Fruit fly (Drosophila melanogaster): ENCODE results near the gene CG33229.

CG33229 gene

DNA sequence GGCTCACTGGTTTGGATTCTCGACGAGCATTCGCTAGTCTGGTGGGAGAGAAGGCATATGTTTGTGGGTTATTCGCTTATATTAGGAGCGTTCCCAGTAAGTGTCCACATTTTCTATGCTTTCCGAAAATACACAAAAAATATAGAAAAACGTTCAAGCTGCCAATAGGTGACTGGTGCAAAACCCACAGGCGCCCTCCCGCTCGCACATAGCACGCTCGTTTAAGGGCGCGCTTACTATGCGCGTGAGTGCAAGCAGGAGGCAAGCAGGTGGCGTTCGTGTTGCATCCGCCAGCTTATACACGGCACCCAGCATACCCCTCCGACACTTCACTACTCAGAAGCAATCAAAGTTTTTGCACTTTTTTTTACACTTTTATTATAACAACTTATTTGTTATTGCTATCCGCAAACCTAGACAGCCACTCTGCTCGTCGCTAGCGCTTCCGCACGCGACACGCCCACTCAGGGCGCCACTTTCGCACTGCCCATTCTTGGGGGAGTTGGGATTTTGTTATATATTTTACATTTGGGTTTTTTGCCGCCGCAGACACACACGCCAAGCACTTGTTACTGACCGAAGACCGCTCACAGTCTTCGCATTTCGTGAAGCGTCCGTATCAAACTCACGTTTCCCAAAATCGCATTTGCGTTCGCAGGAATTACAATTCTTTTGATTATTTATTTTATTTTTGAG, 24.5 kb upstream of the CG33229 start (continued):
- TF ChIP-seq schlank (tag; optimal IDR thresholded peaks at IDR 0.05) (no peak), nmo (GFP tag; optimal IDR thresholded peaks at IDR 0.05) (peak; percentile 61), CG2202 (tag; optimal IDR thresholded peaks at IDR 0.05) (no peak), cato (GFP tag; optimal IDR thresholded peaks at IDR 0.05; ENCODE audit: borderline replicate concordance) (no peak), fd96Cb (tag; optimal IDR thresholded peaks at IDR 0.05) (no peak), CG8089 (GFP tag; optimal IDR thresholded peaks at IDR 0.05) (no peak), CG1233 (GFP tag; optimal IDR thresholded peaks at IDR 0.05) (no peak), Ets65A (GFP tag) (peak; percentile 52), CG18262 (tag; optimal IDR thresholded peaks at IDR 0.05) (no peak), Oaz (GFP tag; IDR thresholded peaks at IDR 0.05) (no peak), en (GFP tag; optimal IDR thresholded peaks at IDR 0.05) (no peak), BEAF-32 (GFP tag; optimal IDR thresholded peaks at IDR 0.05) (no peak), CG15479 (GFP tag; optimal IDR thresholded peaks at IDR 0.05) (no peak), dmrt11E (tag; optimal IDR thresholded peaks at IDR 0.05) (no peak), Nf-YA (GFP tag; IDR thresholded peaks at IDR 0.05) (peak; percentile 42; the same call in 1 of the 2 replicates), Ssrp (tag; optimal IDR thresholded peaks at IDR 0.05) (no peak), CG11560 (tag; IDR thresholded peaks at IDR 0.05) (peak; percentile 5; the same call in 2 of the 3 replicates), mirr (GFP tag; optimal IDR thresholded peaks at IDR 0.05) (no peak), z (GFP tag; IDR thresholded peaks at IDR 0.05) (peak; percentile 25; the same call in 1 of the 3 replicates), CG17328 (GFP tag; IDR thresholded peaks at IDR 0.05) (no peak), CG16815 (GFP tag; optimal IDR thresholded peaks at IDR 0.05) (no peak), Trl (optimal IDR thresholded peaks at IDR 0.05) (no peak), Trl (GFP tag; optimal IDR thresholded peaks at IDR 0.05) (peak; percentile 36), gt (GFP tag; IDR thresholded peaks at IDR 0.05) (no peak), Lhr (GFP tag; optimal IDR thresholded peaks at IDR 0.05) (no peak), chinmo (GFP tag; IDR thresholded peaks at IDR 0.05; ENCODE audit: partially characterized antibody) (peak; percentile 96; the same call in 2 of the 4 replicates), tgo (GFP tag; IDR thresholded peaks at IDR 0.05) (peak; percentile 52; the same call in 2 of the 3 replicates), CG31224 (GFP tag; IDR thresholded peaks at IDR 0.05) (peak; percentile 40; the same call in 1 of the 2 replicates), pfk (GFP tag; optimal IDR thresholded peaks at IDR 0.05) (no peak), CG31388 (GFP tag; optimal IDR thresholded peaks at IDR 0.05) (no peak), CG6254 (GFP tag; optimal IDR thresholded peaks at IDR 0.05) (no peak), ac (GFP tag; optimal IDR thresholded peaks at IDR 0.05) (peak; percentile 7), CG6854 (GFP tag; optimal IDR thresholded peaks at IDR 0.05) (no peak), tin (GFP tag; optimal IDR thresholded peaks at IDR 0.05) (peak; percentile 0), sim (GFP tag; IDR thresholded peaks at IDR 0.05) (no peak), CG32532 (GFP tag; IDR thresholded peaks at IDR 0.05) (peak; percentile 55; the same call in 1 of the 2 replicates), row (GFP tag; IDR thresholded peaks at IDR 0.05) (peak; percentile 24; the same call in 2 of the 3 replicates), CG8944 (GFP tag; optimal IDR thresholded peaks at IDR 0.05) (no peak), ken (GFP tag; IDR thresholded peaks at IDR 0.05) (peak; percentile 67; the same call in 2 of the 3 replicates), Rfx (GFP tag; IDR thresholded peaks at IDR 0.05) (peak; percentile 52), CG3847 (GFP tag; IDR thresholded peaks at IDR 0.05) (peak; percentile 46), CG18476 (GFP tag; optimal IDR thresholded peaks at IDR 0.05) (no peak), Side (GFP tag; optimal IDR thresholded peaks at IDR 0.05) (no peak), sug (tag; optimal IDR thresholded peaks at IDR 0.05) (no peak), Mad (GFP tag; optimal IDR thresholded peaks at IDR 0.05) (peak; percentile 36), Hr3 (GFP tag; optimal IDR thresholded peaks at IDR 0.05) (no peak), Max (GFP tag; optimal IDR thresholded peaks at IDR 0.05) (peak; percentile 16), CG17385 (GFP tag; optimal IDR thresholded peaks at IDR 0.05) (no peak), wek (GFP tag; optimal IDR thresholded peaks at IDR 0.05) (no peak), CG10274 (GFP tag; optimal IDR thresholded peaks at IDR 0.05) (no peak)

All from whole organism, embryonic.